Worm (Caenorhabditis elegans) whole organism, early embryonic: Measurements from ENCODE around the gene grl-1.

Experiments used
- B0310.2 ChIP-seq: sonication (generic microtip); optimal IDR thresholded peaks from 2 replicates; lab custom pipeline; 2016; ENCODE audit warnings: mild to moderate bottlenecking, missing genetic modification characterization, missing compliant biosample characterization
- aly-1 ChIP-seq: sonication (generic microtip); optimal IDR thresholded peaks from 2 replicates; lab custom pipeline; 2016; ENCODE audit warnings: missing genetic modification characterization, missing compliant biosample characterization
- ama-1 ChIP-seq: fragments of 150-350 bp; optimal IDR thresholded peaks from 2 replicates; lab custom pipeline; 2014
- ceh-13 ChIP-seq: fragments of 200-800 bp; sonication (Bioruptor generic); optimal IDR thresholded peaks from 2 replicates; lab custom pipeline; 2018; ENCODE audit warnings: mild to moderate bottlenecking, missing genetic modification characterization, missing compliant biosample characterization
- flt-1 ChIP-seq: fragments of 200-800 bp; sonication (Bioruptor generic); IDR thresholded peaks from 2 replicates; pipeline ENCODE4 v1.3.6; 2022; ENCODE audit warnings: missing genetic modification characterization, missing compliant biosample characterization
- hmbx-1 ChIP-seq: sonication (generic microtip); optimal IDR thresholded peaks from 2 replicates; lab custom pipeline; 2016; ENCODE audit warnings: mild to moderate bottlenecking, missing genetic modification characterization, missing compliant biosample characterization
- hmg-4 ChIP-seq: fragments of 200-800 bp; sonication (Bioruptor generic); optimal IDR thresholded peaks from 2 replicates; lab custom pipeline; 2018; ENCODE audit warnings: mild to moderate bottlenecking, missing genetic modification characterization, missing compliant biosample characterization
- sea-1 ChIP-seq: fragments of 200-800 bp; sonication (Bioruptor generic); conservative IDR thresholded peaks from 2 replicates; pipeline ENCODE4 v1.3.6; 2022; ENCODE audit warnings: missing genetic modification characterization, missing compliant biosample characterization
- tbx-11 ChIP-seq: fragments of 200-800 bp; sonication (Bioruptor generic); IDR thresholded peaks from 2 replicates; pipeline ENCODE4 v1.3.6; 2022; ENCODE audit warnings: missing genetic modification characterization, missing compliant biosample characterization
- tbx-37 ChIP-seq: fragments of 200-800 bp; sonication (Bioruptor generic); conservative IDR thresholded peaks from 2 replicates; pipeline ENCODE4 v1.3.6; 2022; ENCODE audit warnings: missing genetic modification reagents, missing genetic modification characterization, missing compliant biosample characterization

ce11 chrV:5570433-5570832, 36.8 kb upstream of the grl-1 start, which contains the start of gene glb-6:
- TF ChIP-seq ama-1 = no peak
- no peak for TF ChIP-seq flt-1 (GFP tag; lab: Robert Waterston, UW)
- TF ChIP-seq hmbx-1 (tag; lab: Kevin White, UChicago) = no peak
- no peak for TF ChIP-seq tbx-37 (GFP tag; lab: Robert Waterston, UW)
- TF ChIP-seq hmg-4 (GFP tag; lab: Kevin White, UChicago) = no peak
- no peak for TF ChIP-seq ceh-13
- TF ChIP-seq aly-1 = no peak
- no peak for TF ChIP-seq B0310.2
- no peak for TF ChIP-seq tbx-11
- no peak for TF ChIP-seq sea-1 (GFP tag; lab: Robert Waterston, UW)
